Fruit fly (Drosophila melanogaster): ENCODE measurements around the gene CG33189.

DNA sequence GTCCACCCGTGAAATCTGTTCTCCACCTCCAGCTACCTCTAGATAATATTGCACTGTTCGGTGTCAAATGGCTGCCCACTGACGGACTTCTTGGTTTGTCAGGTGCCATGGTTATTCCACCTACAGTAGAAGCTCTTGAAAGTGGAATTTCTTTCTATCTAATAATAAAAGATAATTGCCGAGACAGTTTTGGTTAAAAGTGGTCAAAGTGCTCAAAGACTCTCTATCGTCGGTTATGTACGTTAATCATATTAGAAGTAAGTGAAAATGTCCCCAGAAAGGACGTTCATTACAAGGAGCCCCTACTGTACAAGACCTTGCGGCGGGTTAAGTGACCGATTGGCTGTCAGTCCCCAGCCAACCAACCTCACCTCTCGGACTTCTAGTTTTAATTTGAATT is 36.4 kb downstream of the CG33189 start:
- TF ChIP-seq CG8478 (optimal IDR thresholded peaks at IDR 0.05), result no peak
- no peak for TF ChIP-seq CTCF (optimal IDR thresholded peaks at IDR 0.05)
